Worm (Caenorhabditis elegans): ENCODE data around the gene gid-8.
A peak's percentile ranks its signal among the peaks of the same experiment; 100 is the strongest.

Gene gid-8

ce11 chrV:1432500-1433418 lies 34.8 kb upstream of the gid-8 start:
- TF ChIP-seq egl-5 (tag; optimal IDR thresholded peaks at IDR 0.05) = no peak
- TF ChIP-seq elt-2 (tag; optimal IDR thresholded peaks at IDR 0.05) = peak; percentile 69
- TF ChIP-seq pqm-1 (tag; optimal IDR thresholded peaks at IDR 0.05) = peak; percentile 30

- TF ChIP-seq elt-1 (tag; optimal IDR thresholded peaks at IDR 0.05) (no peak), ztf-4 (tag; optimal IDR thresholded peaks at IDR 0.05) (no peak), pqm-1 (tag; optimal IDR thresholded peaks at IDR 0.05) (no peak), fos-1 (tag; optimal IDR thresholded peaks at IDR 0.05) (no peak), ceh-82 (tag; optimal IDR thresholded peaks at IDR 0.05) (no peak), nhr-28 (tag; optimal IDR thresholded peaks at IDR 0.05) (no peak), hmg-11 (tag; optimal IDR thresholded peaks at IDR 0.05) (no peak), ceh-28 (tag; optimal IDR thresholded peaks at IDR 0.05) (no peak), lsy-12 (tag; optimal IDR thresholded peaks at IDR 0.05) (no peak), nhr-237 (tag; optimal IDR thresholded peaks at IDR 0.05) (no peak), nhr-77 (tag; optimal IDR thresholded peaks at IDR 0.05) (no peak), ztf-11 (tag; optimal IDR thresholded peaks at IDR 0.05) (no peak), daf-12 (tag; optimal IDR thresholded peaks at IDR 0.05) (no peak), egl-27 (tag; optimal IDR thresholded peaks at IDR 0.05) (no peak)
Observed at ce11 chrV:1433419-1433765, 34.2 kb upstream of the gid-8 start.

DNA sequence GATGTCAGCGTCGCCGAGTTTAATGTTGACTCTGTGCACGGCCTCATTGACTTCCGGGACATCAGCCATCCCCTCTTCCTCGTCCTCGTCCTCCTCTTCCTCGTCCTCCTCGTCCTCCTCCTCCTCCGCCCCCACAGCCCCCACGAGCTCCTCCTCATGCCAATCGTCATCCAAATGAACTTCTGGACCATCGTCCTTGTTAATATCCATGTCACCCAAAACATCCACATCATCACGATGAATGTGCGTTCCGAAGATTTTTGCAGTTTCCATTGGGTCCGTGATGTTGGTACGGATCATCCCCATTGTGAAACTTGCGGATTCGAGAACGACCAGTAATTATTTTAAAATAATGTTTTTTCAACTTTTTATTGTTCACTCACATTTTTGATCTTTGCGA lies 33.1 kb upstream of the gid-8 start:
- no peak for TF ChIP-seq unc-62 (GFP tag; optimal IDR thresholded peaks at IDR 0.05)
- no peak for TF ChIP-seq fos-1 (tag; optimal IDR thresholded peaks at IDR 0.05)
- TF ChIP-seq elt-1 (tag; optimal IDR thresholded peaks at IDR 0.05) = no peak
- TF ChIP-seq R02D3.7 (tag; optimal IDR thresholded peaks at IDR 0.05) = no peak
- TF ChIP-seq tbx-2 (tag; optimal IDR thresholded peaks at IDR 0.05) = no peak
- no peak for TF ChIP-seq nhr-67 (tag; optimal IDR thresholded peaks at IDR 0.05)
- TF ChIP-seq ceh-28 (tag; optimal IDR thresholded peaks at IDR 0.05) = no peak
- TF ChIP-seq mml-1 (tag; optimal IDR thresholded peaks at IDR 0.05) = no peak
- no peak for TF ChIP-seq pha-4 (tag; optimal IDR thresholded peaks at IDR 0.05)
- no peak for TF ChIP-seq sea-2 (GFP tag; optimal IDR thresholded peaks at IDR 0.05)
- TF ChIP-seq egl-5 (tag; optimal IDR thresholded peaks at IDR 0.05) = no peak
- no peak for TF ChIP-seq fkh-2 (tag; optimal IDR thresholded peaks at IDR 0.05)
- no peak for TF ChIP-seq nhr-12 (tag; optimal IDR thresholded peaks at IDR 0.05)
- TF ChIP-seq mdl-1 (tag; optimal IDR thresholded peaks at IDR 0.05) = no peak

- TF ChIP-seq lin-15B (tag; optimal IDR thresholded peaks at IDR 0.05) (no peak), ceh-82 (tag; optimal IDR thresholded peaks at IDR 0.05) (no peak), aly-2 (tag; optimal IDR thresholded peaks at IDR 0.05) (no peak), zag-1 (tag; optimal IDR thresholded peaks at IDR 0.05) (no peak), pha-4 (tag; optimal IDR thresholded peaks at IDR 0.05) (no peak), R02D3.7 (tag; optimal IDR thresholded peaks at IDR 0.05) (no peak)
Observed at ce11 chrV:1435106-1435505, 32.4 kb upstream of the gid-8 start.

ce11 chrV:1438205-1438604 lies 29.3 kb upstream of the gid-8 start:
- TF ChIP-seq elt-1 (tag; optimal IDR thresholded peaks at IDR 0.05) = no peak
- peak; percentile 40 for TF ChIP-seq nhr-23 (tag; optimal IDR thresholded peaks at IDR 0.05)
- TF ChIP-seq skn-1 (tag; optimal IDR thresholded peaks at IDR 0.05) = no peak

ce11 chrV:1438832-1439231 lies 28.7 kb upstream of the gid-8 start, which contains the start of gene R09B5.11:
TSS of gene R09B5.11 (plus strand) at chrV:1439205.
- TF ChIP-seq nhr-23 (tag; optimal IDR thresholded peaks at IDR 0.05) (peak; percentile 12), fkh-2 (tag; optimal IDR thresholded peaks at IDR 0.05) (no peak), nhr-43 (tag; optimal IDR thresholded peaks at IDR 0.05; ENCODE audit: poor library complexity, severe bottlenecking) (peak; percentile 62)

All from whole organism, L3 larva.